Fruit fly (Drosophila melanogaster) whole organism, adult: Measurements from ENCODE around the gene CG1113.

Experiments used
- CG11617 ChIP-seq: fragments of 200-800 bp; sonication (Bioruptor generic); optimal IDR thresholded peaks from 2 replicates; lab custom pipeline; 2017; ENCODE audit warnings: mild to moderate bottlenecking, missing biosample characterization, missing genetic modification reagents, missing genetic modification characterization
- CG14711 ChIP-seq: fragments of 200-800 bp; sonication (Bioruptor generic); optimal IDR thresholded peaks from 2 replicates; lab custom pipeline; 2018; ENCODE audit warnings: missing biosample characterization, mild to moderate bottlenecking, missing genetic modification characterization, moderate library complexity
- CG7045 ChIP-seq: fragments of 200-800 bp; sonication (Bioruptor generic); optimal IDR thresholded peaks from 2 replicates; lab custom pipeline; 2017; ENCODE audit warnings: missing biosample characterization, mild to moderate bottlenecking, missing genetic modification characterization
- CG7101 ChIP-seq: fragments of 200-800 bp; sonication (Bioruptor generic); optimal IDR thresholded peaks from 2 replicates; lab custom pipeline; 2018; ENCODE audit warnings: missing biosample characterization, mild to moderate bottlenecking, missing genetic modification characterization, moderate library complexity
- Clk ChIP-seq: fragments of 200-800 bp; sonication (Bioruptor generic); optimal IDR thresholded peaks from 2 replicates; lab custom pipeline; 2017; ENCODE audit warnings: missing biosample characterization, missing genetic modification characterization
- Crg-1 ChIP-seq: fragments of 200-800 bp; sonication (Bioruptor generic); optimal IDR thresholded peaks from 2 replicates; lab custom pipeline; 2016; ENCODE audit warnings: missing biosample characterization, missing genetic modification characterization
- Mnt ChIP-seq: fragments of 200-800 bp; sonication (Bioruptor generic); optimal IDR thresholded peaks from 2 replicates; lab custom pipeline; 2016; ENCODE audit warnings: missing biosample characterization, mild to moderate bottlenecking, missing genetic modification characterization
- bab1 ChIP-seq: fragments of 200-800 bp; sonication (Bioruptor generic); optimal IDR thresholded peaks from 3 replicates; lab custom pipeline; 2019; ENCODE audit warnings: missing biosample characterization, mild to moderate bottlenecking, missing genetic modification characterization, moderate library complexity
- kay ChIP-seq: fragments of 200-800 bp; sonication (Bioruptor generic); peaks from one replicate; lab custom pipeline; 2016; ENCODE audit warnings: missing biosample characterization, missing genetic modification characterization, borderline replicate concordance
- pad ChIP-seq: fragments of 200-800 bp; sonication (Bioruptor generic); optimal IDR thresholded peaks from 3 replicates; lab custom pipeline; 2017; ENCODE audit warnings: missing biosample characterization, missing genetic modification characterization, mild to moderate bottlenecking, moderate library complexity, missing genetic modification reagents
- tj ChIP-seq: fragments of 200-800 bp; sonication (Bioruptor generic); optimal IDR thresholded peaks from 3 replicates; lab custom pipeline; 2017; ENCODE audit warnings: missing biosample characterization, mild to moderate bottlenecking, missing genetic modification characterization, moderate library complexity

- TF ChIP-seq kay (GFP tag; lab: Kevin White, UChicago) (peak; percentile 81), CG14711 (no peak), Crg-1 (no peak), Clk (GFP tag; lab: Kevin White, UChicago) (no peak), CG7101 (tag; lab: Kevin White, UChicago) (no peak), CG7045 (no peak), CG11617 (GFP tag; lab: Kevin White, UChicago) (no peak), pad (GFP tag; lab: Kevin White, UChicago) (no peak), bab1 (no peak), Mnt (GFP tag; lab: Kevin White, UChicago) (no peak), tj (no peak)
Measured at dm6 chr3R:5295090-5295489, 42.1 kb downstream of the CG1113 start.
